Worm (Caenorhabditis elegans): ENCODE measurements around the gene C35D10.3.

DNA sequence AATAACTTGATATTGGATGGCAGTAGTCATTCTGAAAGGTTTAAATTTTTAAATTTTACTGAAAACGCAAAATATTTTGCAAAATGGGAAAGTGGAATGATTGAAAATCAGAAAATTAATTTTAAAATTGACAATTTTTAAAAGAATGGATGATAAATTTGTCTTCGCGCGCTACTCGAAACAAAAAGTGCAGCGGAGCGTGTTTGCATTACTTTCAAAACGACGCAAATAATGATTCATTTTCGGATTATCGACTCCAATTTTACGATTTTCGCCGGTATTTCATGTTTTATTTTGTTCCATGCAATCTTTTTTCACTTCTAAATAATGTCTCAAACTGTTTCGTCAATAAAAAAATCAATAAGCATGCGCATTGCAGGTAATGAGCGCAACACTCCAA is 9.6 kb downstream of the C35D10.3 start, which contains the start of the genes tost-1 and arx-6:
- TF ChIP-seq pqm-1 (tag; optimal IDR thresholded peaks at IDR 0.05) (no peak), fkh-10 (GFP tag; optimal IDR thresholded peaks at IDR 0.05) (no peak), F13H6.1 (tag; optimal IDR thresholded peaks at IDR 0.05) (no peak), K02D7.2 (tag; optimal IDR thresholded peaks at IDR 0.05) (no peak), unc-3 (GFP tag; conservative IDR thresholded peaks at IDR 0.05) (no peak), unc-3 (tag; optimal IDR thresholded peaks at IDR 0.05) (no peak), unc-55 (GFP tag; optimal IDR thresholded peaks at IDR 0.05) (no peak), ama-1 (optimal IDR thresholded peaks at IDR 0.05) (no peak), pha-4 (tag; optimal IDR thresholded peaks at IDR 0.05) (no peak), ceh-6 (GFP tag; optimal IDR thresholded peaks at IDR 0.05) (no peak), lin-11 (tag; optimal IDR thresholded peaks at IDR 0.05) (no peak), madf-2 (tag; optimal IDR thresholded peaks at IDR 0.05) (no peak)
